Worm (Caenorhabditis elegans) whole organism, late embryonic: ENCODE measurements around the gene srx-121.

Experiments used
- C08G9.2 ChIP-seq: sonication (generic microtip); optimal IDR thresholded peaks from 2 replicates; lab custom pipeline; 2016; ENCODE audit warnings: mild to moderate bottlenecking, missing genetic modification characterization, moderate library complexity, missing compliant biosample characterization
- K02D7.2 ChIP-seq: sonication (generic microtip); optimal IDR thresholded peaks from 2 replicates; lab custom pipeline; 2017; ENCODE audit warnings: mild to moderate bottlenecking, missing genetic modification characterization, missing compliant biosample characterization
- T23F11.4 ChIP-seq: fragments of 200-800 bp; sonication (Bioruptor generic); optimal IDR thresholded peaks from 2 replicates; lab custom pipeline; 2018; ENCODE audit warnings: mild to moderate bottlenecking, missing genetic modification characterization, missing compliant biosample characterization
- ahr-1 ChIP-seq: sonication (generic microtip); optimal IDR thresholded peaks from 2 replicates; lab custom pipeline; 2016; ENCODE audit warnings: missing genetic modification characterization, missing compliant biosample characterization
- ceh-14 ChIP-seq: sonication (generic microtip); optimal IDR thresholded peaks from 2 replicates; lab custom pipeline; 2016; ENCODE audit warnings: missing genotype, missing genetic modification characterization, missing compliant biosample characterization
- ceh-24 ChIP-seq: sonication (generic microtip); optimal IDR thresholded peaks from 2 replicates; lab custom pipeline; 2016; ENCODE audit warnings: mild to moderate bottlenecking, missing genetic modification characterization, missing compliant biosample characterization
- ceh-30 ChIP-seq: fragments of 150-350 bp; optimal IDR thresholded peaks from 2 replicates; lab custom pipeline; 2014; ENCODE audit warnings: missing biosample characterization, missing genetic modification characterization
- ceh-34 ChIP-seq: sonication (generic microtip); optimal IDR thresholded peaks from 2 replicates; lab custom pipeline; 2016; ENCODE audit warnings: mild to moderate bottlenecking, missing genetic modification characterization, missing compliant biosample characterization
- ceh-45 ChIP-seq: fragments of 200-800 bp; sonication (Bioruptor generic); IDR thresholded peaks from 2 replicates; pipeline ENCODE4 v1.3.6; 2022; ENCODE audit warnings: missing genetic modification reagents, missing genetic modification characterization, missing compliant biosample characterization
- ceh-48 ChIP-seq: sonication (generic microtip); optimal IDR thresholded peaks from 2 replicates; lab custom pipeline; 2016; ENCODE audit warnings: missing genetic modification characterization, inconsistent platforms, missing compliant biosample characterization
- ceh-9 ChIP-seq: sonication (generic microtip); optimal IDR thresholded peaks from 2 replicates; lab custom pipeline; 2016; ENCODE audit warnings: mild to moderate bottlenecking, missing genetic modification characterization, inconsistent platforms, missing compliant biosample characterization
- che-1 ChIP-seq: sonication (generic microtip); optimal IDR thresholded peaks from 2 replicates; lab custom pipeline; 2016; ENCODE audit warnings: mild to moderate bottlenecking, missing genetic modification characterization, missing compliant biosample characterization
- dve-1 ChIP-seq: sonication (generic microtip); optimal IDR thresholded peaks from 2 replicates; lab custom pipeline; 2017; ENCODE audit warnings: antibody characterized with exemption, mild to moderate bottlenecking, missing genetic modification characterization, missing compliant biosample characterization
- eyg-1 ChIP-seq: sonication (generic microtip); optimal IDR thresholded peaks from 2 replicates; lab custom pipeline; 2016; ENCODE audit warnings: missing genotype, missing genetic modification characterization, missing compliant biosample characterization
- fkh-10 ChIP-seq: fragments of 150-350 bp; optimal IDR thresholded peaks from 2 replicates; lab custom pipeline; 2014; ENCODE audit warnings: missing biosample characterization, missing genetic modification reagents, missing genetic modification characterization
- gmeb-2 ChIP-seq: sonication (generic microtip); optimal IDR thresholded peaks from 2 replicates; lab custom pipeline; 2016; ENCODE audit warnings: missing genetic modification characterization, inconsistent platforms, missing compliant biosample characterization
- hlh-30 ChIP-seq: sonication (generic microtip); optimal IDR thresholded peaks from 2 replicates; lab custom pipeline; 2017; ENCODE audit warnings: antibody characterized with exemption, missing genetic modification characterization, missing compliant biosample characterization; ENCODE audit not compliant: insufficient read depth
- hlh-6 ChIP-seq: sonication (generic microtip); optimal IDR thresholded peaks from 2 replicates; lab custom pipeline; 2016; ENCODE audit warnings: missing genotype, missing genetic modification characterization, missing compliant biosample characterization
- hlh-8 ChIP-seq: sonication (generic microtip); optimal IDR thresholded peaks from 2 replicates; lab custom pipeline; 2016; ENCODE audit warnings: missing genotype, missing genetic modification characterization, missing compliant biosample characterization
- lin-11 ChIP-seq: fragments of 200-800 bp; sonication (Bioruptor generic); optimal IDR thresholded peaks from 2 replicates; lab custom pipeline; 2018; ENCODE audit warnings: mild to moderate bottlenecking, missing genetic modification characterization, missing compliant biosample characterization
- madf-2 ChIP-seq: sonication (generic microtip); optimal IDR thresholded peaks from 2 replicates; lab custom pipeline; 2017; ENCODE audit warnings: missing genetic modification characterization, missing compliant biosample characterization
- nhr-11 ChIP-seq: fragments of 150-350 bp; optimal IDR thresholded peaks from 2 replicates; lab custom pipeline; 2014; ENCODE audit warnings: missing biosample characterization, missing genetic modification characterization
- nhr-232 ChIP-seq: sonication (generic microtip); optimal IDR thresholded peaks from 2 replicates; lab custom pipeline; 2016; ENCODE audit warnings: missing genetic modification characterization, missing compliant biosample characterization
- npax-4 ChIP-seq: sonication (generic microtip); optimal IDR thresholded peaks from 2 replicates; lab custom pipeline; 2016; ENCODE audit warnings: missing genetic modification characterization, missing compliant biosample characterization
- pat-9 ChIP-seq: fragments of 200-800 bp; sonication (Bioruptor generic); optimal IDR thresholded peaks from 2 replicates; lab custom pipeline; 2018; ENCODE audit warnings: mild to moderate bottlenecking, missing genetic modification characterization, moderate library complexity, missing compliant biosample characterization
- pax-1 ChIP-seq: fragments of 150-350 bp; optimal IDR thresholded peaks from 2 replicates; lab custom pipeline; 2014; ENCODE audit warnings: missing biosample characterization, missing genetic modification characterization
- pha-2 ChIP-seq: sonication (generic microtip); optimal IDR thresholded peaks from 2 replicates; lab custom pipeline; 2017; ENCODE audit warnings: mild to moderate bottlenecking, missing genetic modification characterization, missing compliant biosample characterization
- pqm-1 ChIP-seq: sonication (generic microtip); optimal IDR thresholded peaks from 2 replicates; lab custom pipeline; 2016; ENCODE audit warnings: missing genetic modification characterization, missing compliant biosample characterization
- pros-1 ChIP-seq: fragments of 150-350 bp; optimal IDR thresholded peaks from 2 replicates; lab custom pipeline; 2014; ENCODE audit warnings: missing biosample characterization, missing genetic modification reagents, missing genetic modification characterization
- sox-2 ChIP-seq: fragments of 200-800 bp; sonication (Bioruptor generic); IDR thresholded peaks from 2 replicates; pipeline ENCODE4 v1.3.6; 2022; ENCODE audit warnings: missing genetic modification reagents, missing genetic modification characterization, missing compliant biosample characterization
- sox-4 ChIP-seq: sonication (generic microtip); optimal IDR thresholded peaks from 2 replicates; lab custom pipeline; 2017; ENCODE audit warnings: mild to moderate bottlenecking, missing genetic modification characterization, inconsistent platforms, missing compliant biosample characterization
- syd-9 ChIP-seq: sonication (generic microtip); optimal IDR thresholded peaks from 2 replicates; lab custom pipeline; 2016; ENCODE audit warnings: mild to moderate bottlenecking, missing genetic modification characterization, moderate library complexity, missing compliant biosample characterization
- tbx-2 ChIP-seq: sonication (generic microtip); optimal IDR thresholded peaks from 2 replicates; lab custom pipeline; 2016; ENCODE audit warnings: missing genetic modification characterization, missing compliant biosample characterization
- tbx-7 ChIP-seq: sonication (generic microtip); optimal IDR thresholded peaks from 2 replicates; lab custom pipeline; 2016; ENCODE audit warnings: missing genotype, missing genetic modification characterization, missing compliant biosample characterization
- ttx-3 ChIP-seq: sonication (generic microtip); optimal IDR thresholded peaks from 2 replicates; lab custom pipeline; 2016; ENCODE audit warnings: missing genetic modification reagents, missing genetic modification characterization, missing compliant biosample characterization
- unc-42 ChIP-seq: sonication (generic microtip); optimal IDR thresholded peaks from 2 replicates; lab custom pipeline; 2016; ENCODE audit warnings: missing genotype, missing genetic modification characterization, missing compliant biosample characterization
- zip-5 ChIP-seq: sonication (generic microtip); optimal IDR thresholded peaks from 2 replicates; lab custom pipeline; 2016; ENCODE audit warnings: missing genetic modification characterization, missing compliant biosample characterization
- ztf-16 ChIP-seq: sonication (generic microtip); optimal IDR thresholded peaks from 2 replicates; lab custom pipeline; 2017; ENCODE audit warnings: missing genetic modification characterization, missing compliant biosample characterization

The srx-121 gene

DNA sequence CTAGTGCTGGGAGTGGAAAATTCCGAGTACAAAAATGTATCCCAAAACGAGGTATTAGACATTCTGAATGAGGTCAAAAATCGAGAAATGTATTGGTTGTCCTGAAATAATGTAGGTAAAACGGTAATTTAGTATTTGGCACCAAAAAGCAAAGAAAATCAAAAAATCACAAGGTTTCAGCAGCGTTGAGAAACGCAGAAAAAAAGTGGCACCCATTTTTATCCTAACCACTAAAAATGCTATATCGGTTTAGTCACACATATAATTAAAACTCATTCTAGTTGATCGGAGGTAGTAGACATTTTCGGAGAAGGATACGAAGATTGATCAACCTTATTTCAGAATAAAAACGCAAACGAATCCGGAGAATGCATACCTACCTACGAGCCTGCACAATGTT lies at the start of gene srx-121:
Gene srx-121, minus strand, starts transcription at position 101 of the 400 bp plus-strand sequence.
- TF ChIP-seq npax-4 (tag; lab: Kevin White, UChicago) (no peak), syd-9 (tag; lab: Kevin White, UChicago) (no peak), ceh-30 (tag; lab: Kevin White, UChicago) (no peak), ztf-16 (tag; lab: Kevin White, UChicago) (no peak), ahr-1 (tag; lab: Kevin White, UChicago) (no peak), dve-1 (no peak), ceh-9 (tag; lab: Kevin White, UChicago) (no peak), ceh-34 (tag; lab: Kevin White, UChicago) (no peak), nhr-11 (tag; lab: Kevin White, UChicago) (no peak), ceh-24 (tag; lab: Kevin White, UChicago) (no peak), ceh-45 (no peak), fkh-10 (GFP tag; lab: Kevin White, UChicago) (no peak)

DNA sequence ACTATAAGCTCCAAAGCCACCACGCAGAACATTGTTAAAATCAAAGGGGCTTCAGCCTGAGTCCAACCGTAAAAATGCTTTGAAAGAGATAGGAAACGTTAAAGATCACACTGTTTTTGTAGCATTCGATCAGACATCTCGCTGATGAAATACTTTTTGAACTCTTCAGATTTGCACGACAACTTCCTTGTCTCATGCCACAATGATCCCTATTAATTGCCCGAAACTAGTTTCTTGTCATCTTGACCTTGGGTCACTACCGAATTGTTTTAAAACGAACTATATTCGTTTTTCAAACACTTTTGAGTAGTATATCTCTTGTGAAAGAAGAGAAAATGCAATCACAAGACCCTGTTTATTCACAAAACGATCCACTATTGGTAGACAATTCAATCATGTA lies 45.4 kb upstream of the srx-121 start, which contains the start of gene T20D4.3:
Gene T20D4.3, plus strand, starts transcription at position 301 of the 400 bp plus-strand sequence.
- no peak for TF ChIP-seq pat-9 (tag; lab: Kevin White, UChicago)
- TF ChIP-seq pha-2 (tag; lab: Kevin White, UChicago), result no peak
- no peak for TF ChIP-seq syd-9 (tag; lab: Kevin White, UChicago)
- TF ChIP-seq pros-1 (tag; lab: Kevin White, UChicago), result no peak
- TF ChIP-seq ceh-9 (tag; lab: Kevin White, UChicago), result no peak
- no peak for TF ChIP-seq che-1
- no peak for TF ChIP-seq hlh-30
- TF ChIP-seq ceh-14 (tag; lab: Kevin White, UChicago), result no peak
- TF ChIP-seq pqm-1 (tag; lab: Kevin White, UChicago), result no peak
- TF ChIP-seq tbx-7 (tag; lab: Kevin White, UChicago), result no peak
- no peak for TF ChIP-seq lin-11 (tag; lab: Kevin White, UChicago)
- TF ChIP-seq dve-1, result no peak
- TF ChIP-seq C08G9.2 (tag; lab: Kevin White, UChicago), result no peak

- TF ChIP-seq hlh-6 (tag; lab: Kevin White, UChicago) (no peak), sox-4 (tag; lab: Kevin White, UChicago) (no peak), T23F11.4 (GFP tag; lab: Kevin White, UChicago) (no peak), pat-9 (tag; lab: Kevin White, UChicago) (no peak), ttx-3 (tag; lab: Kevin White, UChicago) (no peak), madf-2 (tag; lab: Kevin White, UChicago) (no peak), ahr-1 (tag; lab: Kevin White, UChicago) (no peak), npax-4 (tag; lab: Kevin White, UChicago) (no peak), zip-5 (tag; lab: Kevin White, UChicago) (no peak), hlh-8 (no peak), gmeb-2 (tag; lab: Kevin White, UChicago) (no peak), nhr-232 (tag; lab: Kevin White, UChicago) (no peak), tbx-7 (tag; lab: Kevin White, UChicago) (no peak), tbx-2 (no peak), ztf-16 (tag; lab: Kevin White, UChicago) (no peak), pax-1 (tag; lab: Kevin White, UChicago) (no peak)
These were observed 40.4 kb upstream of the srx-121 start, which contains the start of gene txt-11 for ce11 chrV:3413010-3413409. txt-11 (plus strand) TSS chrV:3413310.

ce11 chrV:3410098-3410570 lies 37.6 kb upstream of the srx-121 start, which contains the start of gene arrd-22:
arrd-22 (plus strand) TSS chrV:3410520.
- TF ChIP-seq K02D7.2, result no peak
- TF ChIP-seq gmeb-2 (tag; lab: Kevin White, UChicago), result no peak
- TF ChIP-seq ceh-45, result no peak
- no peak for TF ChIP-seq pha-2 (tag; lab: Kevin White, UChicago)
- no peak for TF ChIP-seq sox-2 (GFP tag; lab: Robert Waterston, UW)
- TF ChIP-seq eyg-1 (tag; lab: Kevin White, UChicago), result no peak
- no peak for TF ChIP-seq ceh-48 (tag; lab: Kevin White, UChicago)
- TF ChIP-seq pqm-1 (tag; lab: Kevin White, UChicago), result no peak
- no peak for TF ChIP-seq unc-42
- no peak for TF ChIP-seq T23F11.4 (GFP tag; lab: Kevin White, UChicago)
- no peak for TF ChIP-seq ceh-34 (tag; lab: Kevin White, UChicago)
